Fruit fly (Drosophila melanogaster): Measurements from ENCODE around the gene ph-d.
A peak's percentile ranks its signal among the peaks of the same experiment; 100 is the strongest.

Gene ph-d

dm6 chrX:2087501-2087900 is 35.6 kb downstream of the ph-d start (continued):
- TF ChIP-seq CG6276 (GFP tag; optimal IDR thresholded peaks at IDR 0.05): peak; percentile 81
- no peak for TF ChIP-seq Eip93F (GFP tag; optimal IDR thresholded peaks at IDR 0.05)
- TF ChIP-seq CG31627 (GFP tag; optimal IDR thresholded peaks at IDR 0.05): no peak
- peak; percentile 37 for TF ChIP-seq Hr39 (GFP tag; optimal IDR thresholded peaks at IDR 0.05)
- TF ChIP-seq fd85E (GFP tag; optimal IDR thresholded peaks at IDR 0.05): no peak
- peak; percentile 42 for TF ChIP-seq CG10631 (GFP tag; optimal IDR thresholded peaks at IDR 0.05)
- no peak for TF ChIP-seq CG6792 (GFP tag; optimal IDR thresholded peaks at IDR 0.05)

DNA sequence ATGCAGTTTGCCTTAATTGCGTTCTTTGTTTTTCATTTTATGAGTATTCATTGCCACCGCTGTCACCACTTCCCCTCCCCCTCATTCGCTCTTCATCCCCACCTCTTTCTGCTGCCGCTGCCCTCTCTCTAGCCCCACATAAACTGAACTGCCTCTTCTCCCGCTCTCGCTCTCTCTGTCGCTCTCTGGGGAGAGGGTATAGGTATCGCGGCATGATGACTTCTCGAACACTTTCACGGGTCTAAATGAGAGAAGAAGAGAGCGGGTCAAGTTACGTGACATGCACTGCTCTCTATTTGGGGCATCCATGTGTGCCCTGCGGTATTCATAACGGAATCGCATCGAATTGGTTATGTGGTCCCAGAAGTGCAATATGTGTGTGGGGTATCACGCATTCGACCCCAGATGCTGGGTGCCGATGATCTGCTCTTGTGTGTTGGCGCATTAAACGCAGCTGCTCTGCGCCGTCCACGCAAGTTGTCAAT is 39.4 kb downstream of the ph-d start:
- TF ChIP-seq Ets96B (tag; optimal IDR thresholded peaks at IDR 0.05) (peak; percentile 86), Hr38 (GFP tag; optimal IDR thresholded peaks at IDR 0.05) (peak; percentile 21), CG8119 (GFP tag; IDR thresholded peaks at IDR 0.05) (peak; percentile 93), CG16779 (tag; optimal IDR thresholded peaks at IDR 0.05) (peak; percentile 81), OdsH (GFP tag; optimal IDR thresholded peaks at IDR 0.05) (peak; percentile 94), svp (GFP tag) (peak; percentile 98), Sox14 (GFP tag; optimal IDR thresholded peaks at IDR 0.05) (peak; percentile 97), CG32006 (GFP tag; optimal IDR thresholded peaks at IDR 0.05) (peak; percentile 94), acj6 (GFP tag; optimal IDR thresholded peaks at IDR 0.05) (peak; percentile 93), lz (GFP tag; optimal IDR thresholded peaks at IDR 0.05) (peak; percentile 95), CG3919 (GFP tag; optimal IDR thresholded peaks at IDR 0.05) (peak; percentile 94), CG6792 (GFP tag; optimal IDR thresholded peaks at IDR 0.05) (peak; percentile 95), pdm3 (GFP tag; optimal IDR thresholded peaks at IDR 0.05) (peak; percentile 97), CG34406 (GFP tag; optimal IDR thresholded peaks at IDR 0.05) (peak; percentile 91), topi (GFP tag; optimal IDR thresholded peaks at IDR 0.05) (peak; percentile 93), spab (GFP tag; optimal IDR thresholded peaks at IDR 0.05) (peak; percentile 80), CG3032 (tag; optimal IDR thresholded peaks at IDR 0.05) (peak; percentile 82), CG9139 (GFP tag; optimal IDR thresholded peaks at IDR 0.05) (peak; percentile 89), CG11902 (GFP tag; optimal IDR thresholded peaks at IDR 0.05) (peak; percentile 91), CG31627 (GFP tag; optimal IDR thresholded peaks at IDR 0.05) (peak; percentile 95), Hr4 (GFP tag; optimal IDR thresholded peaks at IDR 0.05) (peak; percentile 93), vri (GFP tag; optimal IDR thresholded peaks at IDR 0.05) (peak; percentile 96), ss (GFP tag; optimal IDR thresholded peaks at IDR 0.05) (peak; percentile 85 to 88), cyc (GFP tag; optimal IDR thresholded peaks at IDR 0.05) (peak; percentile 95), CG8319 (GFP tag; optimal IDR thresholded peaks at IDR 0.05) (peak; percentile 88), CG6808 (GFP tag; optimal IDR thresholded peaks at IDR 0.05) (peak; percentile 82), Eip78C (GFP tag) (peak; percentile 98), Blimp-1 (GFP tag; optimal IDR thresholded peaks at IDR 0.05) (peak; percentile 64), net (GFP tag; optimal IDR thresholded peaks at IDR 0.05) (peak; percentile 92), esn (GFP tag; optimal IDR thresholded peaks at IDR 0.05) (peak; percentile 94), CG10631 (GFP tag; optimal IDR thresholded peaks at IDR 0.05) (peak; percentile 93), Sox15 (GFP tag; optimal IDR thresholded peaks at IDR 0.05) (peak; percentile 90), CG10669 (GFP tag; optimal IDR thresholded peaks at IDR 0.05) (peak; percentile 90), salr (GFP tag; optimal IDR thresholded peaks at IDR 0.05) (peak; percentile 81 to 90), dsx (GFP tag; optimal IDR thresholded peaks at IDR 0.05; ENCODE audit: poor library complexity, severe bottlenecking) (peak; percentile 85), fd85E (GFP tag; optimal IDR thresholded peaks at IDR 0.05) (peak; percentile 92), fd59A (GFP tag; optimal IDR thresholded peaks at IDR 0.05) (peak; percentile 82), Hr39 (GFP tag; optimal IDR thresholded peaks at IDR 0.05) (peak; percentile 95), Eip93F (GFP tag; optimal IDR thresholded peaks at IDR 0.05) (no peak), CG6854 (GFP tag; optimal IDR thresholded peaks at IDR 0.05) (peak; percentile 80), CG7368 (GFP tag; optimal IDR thresholded peaks at IDR 0.05) (peak; percentile 96), CG6276 (GFP tag; optimal IDR thresholded peaks at IDR 0.05) (peak; percentile 84), CG1621 (tag; optimal IDR thresholded peaks at IDR 0.05) (peak; percentile 92), CG6163 (GFP tag; IDR thresholded peaks at IDR 0.05) (peak; percentile 95), CG4318 (GFP tag; optimal IDR thresholded peaks at IDR 0.05) (peak; percentile 87), CG8632 (GFP tag; optimal IDR thresholded peaks at IDR 0.05) (peak; percentile 91), CG15336 (GFP tag; IDR thresholded peaks at IDR 0.05) (peak; percentile 96), CG11294 (GFP tag; IDR thresholded peaks at IDR 0.05) (peak; percentile 82)

Measured in whole organism, prepupa.